Worm (Caenorhabditis elegans) whole organism, L2 larva: ENCODE data around the gene tmem-145.

ENCODE experiments used
- aly-2 ChIP-seq: fragments of 150-350 bp; optimal IDR thresholded peaks from 2 replicates; lab custom pipeline; 2014; ENCODE audit warnings: missing biosample characterization, missing genetic modification characterization
- ama-1 ChIP-seq: fragments of 150-350 bp; optimal IDR thresholded peaks from 2 replicates; lab custom pipeline; 2018; ENCODE audit warnings: inconsistent platforms
- ceh-16 ChIP-seq: fragments of 150-350 bp; optimal IDR thresholded peaks from 2 replicates; lab custom pipeline; 2014; ENCODE audit warnings: missing biosample characterization, missing genetic modification characterization
- egl-27 ChIP-seq: sonication (generic microtip); optimal IDR thresholded peaks from 3 replicates; lab custom pipeline; 2017; ENCODE audit warnings: missing biosample characterization, missing genetic modification reagents, missing genetic modification characterization
- lsy-2 ChIP-seq, 2 experiments: fragments of 150-350 bp in 1 of 2; sonication (generic microtip) in 1 of 2; optimal IDR thresholded peaks; 2 replicates each; lab custom pipeline; 2014 to 2017; ENCODE audit warnings: missing biosample characterization in 2 of 2, missing genetic modification characterization in 2 of 2
- nhr-11 ChIP-seq: fragments of 150-350 bp; optimal IDR thresholded peaks from 2 replicates; lab custom pipeline; 2014; ENCODE audit warnings: missing biosample characterization, missing genetic modification characterization
- nhr-6 ChIP-seq: fragments of 150-350 bp; optimal IDR thresholded peaks from 2 replicates; lab custom pipeline; 2014; ENCODE audit warnings: missing biosample characterization, missing genetic modification characterization
- unc-62 ChIP-seq: fragments of 150-350 bp; optimal IDR thresholded peaks from 2 replicates; lab custom pipeline; 2014; ENCODE audit warnings: missing biosample characterization, missing genetic modification reagents, missing genetic modification characterization
- ztf-1 ChIP-seq: fragments of 200-800 bp; sonication (Bioruptor generic); conservative IDR thresholded peaks from 2 replicates; pipeline ENCODE4 v1.3.6; 2022; ENCODE audit warnings: missing genetic modification characterization, missing compliant biosample characterization
- ztf-4 ChIP-seq: fragments of 150-350 bp; optimal IDR thresholded peaks from 2 replicates; lab custom pipeline; 2014; ENCODE audit warnings: missing biosample characterization, missing genetic modification characterization

ce11 chrX:12104630-12105029, 31.0 kb upstream of the tmem-145 start, which contains the start of gene col-181:
- TF ChIP-seq unc-62 (no peak), ztf-4 (tag; lab: Kevin White, UChicago) (no peak), ama-1 (no peak), aly-2 (tag; lab: Kevin White, UChicago) (no peak), ztf-1 (GFP tag; lab: Robert Waterston, UW) (no peak), nhr-6 (no peak), nhr-11 (tag; lab: Kevin White, UChicago) (no peak), egl-27 (no peak), ceh-16 (tag; lab: Kevin White, UChicago) (no peak), lsy-2 (tag; optimal IDR thresholded peaks at IDR 0.05; lab: Kevin White, UChicago) (no peak)
